Fruit fly (Drosophila melanogaster) whole organism, embryonic: ENCODE measurements around the gene CG13893.
A peak's percentile ranks its signal among the peaks of the same experiment; 100 is the strongest.

Experiments
- Antp ChIP-seq: fragments of 200-800 bp; sonication (Bioruptor generic); optimal IDR thresholded peaks from 3 replicates; lab custom pipeline; 2016; ENCODE audit warnings: missing biosample characterization, missing genetic modification characterization
- C15 ChIP-seq: fragments of 200-800 bp; sonication (Bioruptor generic); IDR thresholded peaks from 3 replicates; pipeline ENCODE4 v1.3.6; 2022; ENCODE audit warnings: missing biosample characterization, missing genetic modification characterization
- CG10274 ChIP-seq: fragments of 200-800 bp; sonication (Bioruptor generic); optimal IDR thresholded peaks from 3 replicates; lab custom pipeline; 2017; ENCODE audit warnings: missing biosample characterization, mild to moderate bottlenecking, missing genetic modification characterization
- CG10959 ChIP-seq: fragments of 200-800 bp; sonication (Bioruptor generic); IDR thresholded peaks from 2 replicates; pipeline ENCODE4 v1.3.6; 2022; ENCODE audit warnings: missing biosample characterization, missing genetic modification characterization
- CG1603 ChIP-seq: fragments of 200-800 bp; sonication (Bioruptor generic); optimal IDR thresholded peaks from 2 replicates; lab custom pipeline; 2019; ENCODE audit warnings: missing biosample characterization, mild to moderate bottlenecking, missing genetic modification characterization, moderate library complexity
- CG16779 ChIP-seq: fragments of 200-800 bp; sonication (Bioruptor generic); IDR thresholded peaks from 2 replicates; pipeline ENCODE4 v1.3.6; 2022; ENCODE audit warnings: missing biosample characterization, missing genetic modification characterization
- CG17361 ChIP-seq: fragments of 200-800 bp; sonication (Bioruptor generic); IDR thresholded peaks from 3 replicates; pipeline ENCODE4 v1.3.6; 2022; ENCODE audit warnings: missing biosample characterization, missing genetic modification characterization
- CG18599 ChIP-seq: fragments of 200-800 bp; sonication (Bioruptor generic); optimal IDR thresholded peaks from 3 replicates; lab custom pipeline; 2017; ENCODE audit warnings: missing biosample characterization, missing genetic modification characterization, mild to moderate bottlenecking, moderate library complexity, missing genetic modification reagents
- CG2116 ChIP-seq: fragments of 200-800 bp; sonication (Bioruptor generic); optimal IDR thresholded peaks from 3 replicates; lab custom pipeline; 2018; ENCODE audit warnings: missing biosample characterization, mild to moderate bottlenecking, missing genetic modification characterization
- CG2120 ChIP-seq: fragments of 200-800 bp; sonication (Bioruptor generic); optimal IDR thresholded peaks from 3 replicates; lab custom pipeline; 2016; ENCODE audit warnings: missing biosample characterization, missing genetic modification characterization
- CG2129 ChIP-seq: fragments of 200-800 bp; sonication (Bioruptor generic); IDR thresholded peaks from 2 replicates; pipeline ENCODE4 v1.3.6; 2022; ENCODE audit warnings: missing biosample characterization, missing genetic modification characterization; ENCODE audit not compliant: partially characterized antibody
- CG2712 ChIP-seq: fragments of 200-800 bp; optimal IDR thresholded peaks from 3 replicates; lab custom pipeline; 2019; ENCODE audit warnings: missing biosample characterization, mild to moderate bottlenecking, missing genetic modification characterization, moderate library complexity
- CG31365 ChIP-seq: fragments of 200-800 bp; sonication (Bioruptor generic); optimal IDR thresholded peaks from 2 replicates; lab custom pipeline; 2018; ENCODE audit warnings: missing biosample characterization, mild to moderate bottlenecking, missing genetic modification characterization
- CG3163 ChIP-seq: fragments of 200-800 bp; sonication (Bioruptor generic); optimal IDR thresholded peaks from 3 replicates; lab custom pipeline; 2016; ENCODE audit warnings: missing biosample characterization, missing genetic modification characterization
- CG4282 ChIP-seq: fragments of 200-800 bp; sonication (Bioruptor generic); optimal IDR thresholded peaks from 2 replicates; lab custom pipeline; 2016; ENCODE audit warnings: missing biosample characterization, missing genetic modification characterization
- CG43689 ChIP-seq: fragments of 200-800 bp; sonication (Bioruptor generic); IDR thresholded peaks from 2 replicates; pipeline ENCODE4 v1.3.6; 2022; ENCODE audit warnings: missing biosample characterization, missing genetic modification characterization
- CG4424 ChIP-seq: fragments of 200-800 bp; sonication (Bioruptor generic); optimal IDR thresholded peaks from 3 replicates; lab custom pipeline; 2016; ENCODE audit warnings: missing biosample characterization, missing genetic modification characterization
- CG6791 ChIP-seq: fragments of 200-800 bp; sonication (Bioruptor generic); IDR thresholded peaks from 3 replicates; pipeline ENCODE4 v1.3.6; 2022; ENCODE audit warnings: missing biosample characterization, missing genetic modification characterization; ENCODE audit not compliant: partially characterized antibody
- CG6854 ChIP-seq: fragments of 200-800 bp; sonication (Bioruptor generic); optimal IDR thresholded peaks from 3 replicates; lab custom pipeline; 2017; ENCODE audit warnings: missing biosample characterization, mild to moderate bottlenecking, missing genetic modification characterization
- CG7745 ChIP-seq: fragments of 200-800 bp; sonication (Bioruptor generic); optimal IDR thresholded peaks from 2 replicates; lab custom pipeline; 2018; ENCODE audit warnings: missing biosample characterization, mild to moderate bottlenecking, missing genetic modification characterization, moderate library complexity
- CG7786 ChIP-seq: fragments of 200-800 bp; sonication (Bioruptor generic); optimal IDR thresholded peaks from 2 replicates; lab custom pipeline; 2016; ENCODE audit warnings: missing biosample characterization, missing genetic modification characterization
- CG8089 ChIP-seq: fragments of 200-800 bp; sonication (Bioruptor generic); optimal IDR thresholded peaks from 3 replicates; lab custom pipeline; 2016; ENCODE audit warnings: missing biosample characterization, missing genetic modification characterization
- CTCF ChIP-seq: fragments of 200-800 bp; sonication (Bioruptor generic); optimal IDR thresholded peaks from 2 replicates; lab custom pipeline; 2017; ENCODE audit warnings: missing biosample characterization, mild to moderate bottlenecking, missing genetic modification characterization, moderate library complexity
- D19A ChIP-seq: fragments of 200-800 bp; optimal IDR thresholded peaks from 3 replicates; lab custom pipeline; 2019; ENCODE audit warnings: missing biosample characterization, mild to moderate bottlenecking, missing genetic modification characterization, moderate library complexity
- Deaf1 ChIP-seq: fragments of 200-800 bp; optimal IDR thresholded peaks from 3 replicates; lab custom pipeline; 2019; ENCODE audit warnings: missing biosample characterization, mild to moderate bottlenecking, missing genetic modification characterization, moderate library complexity
- Drgx ChIP-seq: fragments of 200-800 bp; sonication (Bioruptor generic); IDR thresholded peaks from 2 replicates; pipeline ENCODE4 v1.3.6; 2022; ENCODE audit warnings: missing biosample characterization, missing genetic modification characterization
- H15 ChIP-seq: fragments of 200-800 bp; sonication (Bioruptor generic); IDR thresholded peaks from 3 replicates; pipeline ENCODE4 v1.3.6; 2022; ENCODE audit warnings: missing biosample characterization, missing genetic modification characterization
- HLHmδ ChIP-seq: fragments of 200-800 bp; sonication (Bioruptor generic); optimal IDR thresholded peaks from 2 replicates; lab custom pipeline; 2018; ENCODE audit warnings: missing biosample characterization, mild to moderate bottlenecking, missing genetic modification characterization, moderate library complexity
- HmgZ ChIP-seq: fragments of 200-800 bp; sonication (Bioruptor generic); optimal IDR thresholded peaks from 2 replicates; lab custom pipeline; 2018; ENCODE audit warnings: missing biosample characterization, mild to moderate bottlenecking, missing genetic modification characterization
- MBD-R2 ChIP-seq: fragments of 200-800 bp; sonication (Bioruptor generic); IDR thresholded peaks from 2 replicates; pipeline ENCODE4 v1.3.6; 2022; ENCODE audit warnings: missing biosample characterization, missing genetic modification characterization
- Oaz ChIP-seq: fragments of 200-800 bp; sonication (Bioruptor generic); IDR thresholded peaks from 2 replicates; pipeline ENCODE4 v1.3.6; 2022; ENCODE audit warnings: missing biosample characterization, missing genetic modification characterization
- Trl ChIP-seq, 3 experiments: fragments of >200 bp in 2 of 3; fragments of 200-800 bp in 1 of 3; sonication (Bioruptor generic) in 1 of 3; optimal IDR thresholded peaks; 2 replicates in 1 of 3; 3 replicates in 2 of 3; lab custom pipeline; 2016 to 2017; ENCODE audit warnings: missing biosample characterization in 1 of 3, missing genetic modification characterization in 1 of 3
- Usf ChIP-seq: fragments of 200-800 bp; sonication (Bioruptor generic); optimal IDR thresholded peaks from 2 replicates; lab custom pipeline; 2017; ENCODE audit warnings: missing genotype, missing biosample characterization, missing genetic modification characterization
- al ChIP-seq: fragments of 200-800 bp; sonication (Bioruptor generic); IDR thresholded peaks from 2 replicates; pipeline ENCODE4 v1.3.6; 2022; ENCODE audit warnings: missing biosample characterization, missing genetic modification characterization
- aop ChIP-seq: fragments of 200-800 bp; sonication (Bioruptor generic); IDR thresholded peaks from 2 replicates; pipeline ENCODE4 v1.3.6; 2022; ENCODE audit warnings: missing biosample characterization, missing genetic modification characterization
- dati ChIP-seq: fragments of 200-800 bp; sonication (Bioruptor generic); IDR thresholded peaks from 2 replicates; pipeline ENCODE4 v1.3.6; 2022; ENCODE audit warnings: missing biosample characterization, missing genetic modification characterization
- dimm ChIP-seq: fragments of 200-800 bp; sonication (Bioruptor generic); IDR thresholded peaks from 2 replicates; pipeline ENCODE4 v1.3.6; 2022; ENCODE audit warnings: missing biosample characterization, missing genetic modification characterization
- jigr1 ChIP-seq: fragments of 200-800 bp; sonication (Bioruptor generic); IDR thresholded peaks from 3 replicates; pipeline ENCODE4 v1.3.6; 2022; ENCODE audit warnings: missing biosample characterization, missing genetic modification characterization
- kah ChIP-seq: fragments of 200-800 bp; sonication (Bioruptor generic); optimal IDR thresholded peaks from 2 replicates; lab custom pipeline; 2018; ENCODE audit warnings: missing biosample characterization, mild to moderate bottlenecking, missing genetic modification characterization
- lmd ChIP-seq: fragments of 200-800 bp; sonication (Bioruptor generic); IDR thresholded peaks from 2 replicates; pipeline ENCODE4 v1.3.6; 2022; ENCODE audit warnings: missing biosample characterization, missing genetic modification characterization
- mirr ChIP-seq: fragments of 200-800 bp; sonication (Bioruptor generic); optimal IDR thresholded peaks from 3 replicates; lab custom pipeline; 2018; ENCODE audit warnings: missing biosample characterization, mild to moderate bottlenecking, missing genetic modification characterization
- nerfin-1 ChIP-seq: fragments of 200-800 bp; sonication (Bioruptor generic); optimal IDR thresholded peaks from 3 replicates; lab custom pipeline; 2019; ENCODE audit warnings: missing biosample characterization, mild to moderate bottlenecking, missing genetic modification characterization, moderate library complexity
- odd ChIP-seq: fragments of 200-800 bp; sonication (Bioruptor generic); optimal IDR thresholded peaks from 2 replicates; lab custom pipeline; 2017; ENCODE audit warnings: missing biosample characterization, mild to moderate bottlenecking, missing genetic modification characterization
- peb ChIP-seq: fragments of 200-800 bp; sonication (Bioruptor generic); IDR thresholded peaks from 2 replicates; pipeline ENCODE4 v1.3.6; 2022; ENCODE audit warnings: missing biosample characterization, missing genetic modification characterization
- pfk ChIP-seq: fragments of 200-800 bp; sonication (Bioruptor generic); optimal IDR thresholded peaks from 2 replicates; lab custom pipeline; 2018; ENCODE audit warnings: missing biosample characterization, mild to moderate bottlenecking, missing genetic modification characterization, moderate library complexity
- schlank ChIP-seq: fragments of 200-800 bp; sonication (Bioruptor generic); optimal IDR thresholded peaks from 2 replicates; lab custom pipeline; 2018; ENCODE audit warnings: missing biosample characterization, mild to moderate bottlenecking, missing genetic modification characterization
- seq ChIP-seq: fragments of 200-800 bp; sonication (Bioruptor generic); IDR thresholded peaks from 2 replicates; pipeline ENCODE4 v1.3.6; 2022; ENCODE audit warnings: missing biosample characterization, missing genetic modification characterization
- toy ChIP-seq: fragments of 200-800 bp; sonication (Bioruptor generic); IDR thresholded peaks from 2 replicates; pipeline ENCODE4 v1.3.6; 2022; ENCODE audit warnings: missing biosample characterization, missing genetic modification characterization
- vfl ChIP-seq: fragments of 200-800 bp; sonication (Bioruptor generic); optimal IDR thresholded peaks from 2 replicates; lab custom pipeline; 2016; ENCODE audit warnings: missing biosample characterization, missing genetic modification characterization
- zfh2 ChIP-seq: fragments of 200-800 bp; sonication (Bioruptor generic); optimal IDR thresholded peaks from 2 replicates; lab custom pipeline; 2016; ENCODE audit warnings: missing biosample characterization, missing genetic modification characterization

CG13893 gene

DNA sequence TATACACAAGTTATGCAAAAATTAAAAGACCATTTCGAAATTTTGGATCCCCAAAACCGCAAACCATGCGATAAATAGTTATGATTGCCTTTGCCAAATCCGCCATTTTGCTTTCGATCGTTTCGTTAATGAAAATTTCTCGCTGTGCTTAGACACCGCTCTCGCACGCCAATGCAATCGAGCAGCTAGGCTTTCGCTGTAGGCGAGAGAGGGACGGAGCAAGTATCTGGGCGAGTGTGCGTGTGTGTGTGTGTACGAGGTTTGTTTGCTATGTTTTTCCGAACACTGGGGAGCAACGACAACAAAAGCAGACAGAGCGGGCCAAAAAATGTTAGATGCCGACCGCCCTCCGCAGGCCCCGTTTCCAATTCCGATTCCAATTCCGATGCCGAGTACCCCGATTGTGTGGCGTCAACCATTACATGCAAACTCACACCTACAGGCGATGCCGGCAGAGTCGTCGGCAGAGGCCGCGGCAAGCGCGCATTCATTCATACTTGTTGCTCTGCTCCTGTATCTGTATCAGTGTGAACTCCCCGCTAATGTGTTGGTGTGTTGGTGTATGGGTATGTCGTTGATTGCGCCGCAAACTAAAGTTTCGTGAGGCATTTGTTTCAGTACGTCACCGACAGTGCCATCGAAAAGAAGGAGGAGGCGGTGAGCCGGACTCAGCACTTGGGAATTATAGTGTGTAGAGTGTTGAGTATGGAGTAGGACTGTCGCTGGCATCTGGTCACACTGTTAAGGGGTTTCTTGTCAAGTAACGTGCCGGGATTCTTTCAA, 24.2 kb upstream of the CG13893 start (continued):
- TF ChIP-seq CG10274 (GFP tag; lab: Kevin White, UChicago) = no peak
- TF ChIP-seq CG31365 (tag; lab: Kevin White, UChicago) = peak; percentile 50
- peak; percentile 64 for TF ChIP-seq CG7786 (GFP tag; lab: Kevin White, UChicago)
- TF ChIP-seq al (GFP tag; lab: Robert Waterston, UW) = peak; percentile 42; the same call in 1 of the 2 replicates
- peak; percentile 42 to 80 for TF ChIP-seq Trl (optimal IDR thresholded peaks at IDR 0.05; lab: Kevin White, UChicago)
- TF ChIP-seq Trl (GFP tag; optimal IDR thresholded peaks at IDR 0.05; lab: Kevin White, UChicago) = no peak
- TF ChIP-seq CG2712 = peak; percentile 46
- peak; percentile 75 for TF ChIP-seq HLHmδ
- peak; percentile 54 for TF ChIP-seq nerfin-1 (tag; lab: Kevin White, UChicago)
- no peak for TF ChIP-seq CG7745 (tag; lab: Kevin White, UChicago)
- no peak for TF ChIP-seq CG16779 (GFP tag; lab: Robert Waterston, UW)
- peak; percentile 59 for TF ChIP-seq CG3163 (GFP tag; lab: Kevin White, UChicago)
- TF ChIP-seq kah = no peak
- TF ChIP-seq Oaz (GFP tag; lab: Robert Waterston, UW) = no peak
- TF ChIP-seq Usf (GFP tag; lab: Kevin White, UChicago) = no peak
- peak; percentile 72 for TF ChIP-seq zfh2 (GFP tag; lab: Kevin White, UChicago)
- TF ChIP-seq toy = no peak
- TF ChIP-seq C15 = 0 out of 3 replicates have a peak, but pooled peaks have one; percentile 33
- no peak for TF ChIP-seq dati (GFP tag; lab: Robert Waterston, UW)
- peak; percentile 50 for TF ChIP-seq Antp (GFP tag; lab: Kevin White, UChicago)
- TF ChIP-seq D19A (tag; lab: Kevin White, UChicago) = peak; percentile 54
- no peak for TF ChIP-seq schlank (tag; lab: Kevin White, UChicago)
- TF ChIP-seq MBD-R2 (GFP tag; lab: Robert Waterston, UW) = peak; percentile 30; the same call in 1 of the 2 replicates
- peak; percentile 46 for TF ChIP-seq pfk (GFP tag; lab: Kevin White, UChicago)
- TF ChIP-seq aop (GFP tag; lab: Robert Waterston, UW) = peak; percentile 68; the same call in 1 of the 2 replicates
- peak; percentile 34 for TF ChIP-seq CG2120 (GFP tag; lab: Kevin White, UChicago)
- no peak for TF ChIP-seq dimm (GFP tag; lab: Robert Waterston, UW)
- 0 out of 3 replicates have a peak, but pooled peaks have one; percentile 35 for TF ChIP-seq H15 (GFP tag; lab: Robert Waterston, UW)
- TF ChIP-seq vfl (GFP tag; lab: Kevin White, UChicago) = no peak
- peak; percentile 15 for TF ChIP-seq CG8089
- TF ChIP-seq mirr (GFP tag; lab: Kevin White, UChicago) = peak; percentile 97
- no peak for TF ChIP-seq CTCF (GFP tag; lab: Kevin White, UChicago)
- peak; percentile 9; the same call in 1 of the 3 replicates for TF ChIP-seq jigr1 (GFP tag; lab: Robert Waterston, UW)
- TF ChIP-seq HmgZ (tag; lab: Kevin White, UChicago) = peak; percentile 87
- peak; percentile 70 for TF ChIP-seq lmd (GFP tag; lab: Robert Waterston, UW)
- peak; percentile 18 for TF ChIP-seq CG2116
- TF ChIP-seq CG1603 (tag; lab: Kevin White, UChicago) = peak; percentile 51
- peak; percentile 99 for TF ChIP-seq Deaf1 (tag; lab: Kevin White, UChicago)
- TF ChIP-seq CG2129 (GFP tag; lab: Robert Waterston, UW) = no peak
- no peak for TF ChIP-seq odd
- peak; percentile 29 for TF ChIP-seq CG6854 (GFP tag; lab: Kevin White, UChicago)
- no peak for TF ChIP-seq CG43689 (GFP tag; lab: Robert Waterston, UW)
- no peak for TF ChIP-seq CG4282 (GFP tag; lab: Kevin White, UChicago)
- TF ChIP-seq CG4424 (GFP tag; lab: Kevin White, UChicago) = no peak
- TF ChIP-seq CG17361 (GFP tag; lab: Robert Waterston, UW) = no peak; the same call in 2 of the 3 replicates
- TF ChIP-seq CG6791 (GFP tag; lab: Robert Waterston, UW) = peak; percentile 59; the same call in 2 of the 3 replicates
- peak; percentile 65 for TF ChIP-seq Drgx
- peak; percentile 72 for TF ChIP-seq CG18599
- TF ChIP-seq seq (GFP tag; lab: Robert Waterston, UW) = no peak; the same call in 1 of the 2 replicates
- TF ChIP-seq peb = no peak
- TF ChIP-seq CG10959 = peak; percentile 34; the same call in 1 of the 2 replicates
